Fruit fly (Drosophila melanogaster) whole organism, prepupa: ENCODE measurements around the gene CG7378.

ENCODE experiments used
- CG10631 ChIP-seq: fragments of 200-800 bp; sonication (Bioruptor generic); optimal IDR thresholded peaks from 2 replicates; lab custom pipeline; 2016; ENCODE audit warnings: missing biosample characterization, missing genetic modification characterization
- CG10669 ChIP-seq: fragments of 200-800 bp; sonication (Bioruptor generic); optimal IDR thresholded peaks from 3 replicates; lab custom pipeline; 2018; ENCODE audit warnings: missing biosample characterization, mild to moderate bottlenecking, missing genetic modification characterization, moderate library complexity
- CG11294 ChIP-seq: fragments of 200-800 bp; sonication (Bioruptor generic); IDR thresholded peaks from 2 replicates; pipeline ENCODE4 v1.3.6; 2022; ENCODE audit warnings: missing biosample characterization, missing genetic modification characterization
- CG11762 ChIP-seq: fragments of 200-800 bp; sonication (Bioruptor generic); optimal IDR thresholded peaks from 3 replicates; lab custom pipeline; 2016; ENCODE audit warnings: missing biosample characterization, missing genetic modification characterization; ENCODE audit not compliant: insufficient read depth
- CG11902 ChIP-seq: fragments of 200-800 bp; sonication (Bioruptor generic); optimal IDR thresholded peaks from 3 replicates; lab custom pipeline; 2016; ENCODE audit warnings: missing biosample characterization, missing genetic modification characterization
- CG15336 ChIP-seq: fragments of 200-800 bp; sonication (Bioruptor generic); IDR thresholded peaks from 2 replicates; pipeline ENCODE4 v1.3.6; 2022; ENCODE audit warnings: missing biosample characterization, missing genetic modification characterization
- CG1621 ChIP-seq: fragments of 200-800 bp; sonication (Bioruptor generic); optimal IDR thresholded peaks from 3 replicates; lab custom pipeline; 2018; ENCODE audit warnings: missing biosample characterization, mild to moderate bottlenecking, missing genetic modification characterization
- CG16779 ChIP-seq: fragments of 200-800 bp; sonication (Bioruptor generic); optimal IDR thresholded peaks from 3 replicates; lab custom pipeline; 2017; ENCODE audit warnings: missing biosample characterization, mild to moderate bottlenecking, missing genetic modification characterization
- CG31627 ChIP-seq: fragments of 200-800 bp; sonication (Bioruptor generic); optimal IDR thresholded peaks from 3 replicates; lab custom pipeline; 2016; ENCODE audit warnings: missing biosample characterization, missing genetic modification characterization
- CG32006 ChIP-seq: fragments of 200-800 bp; sonication (Bioruptor generic); optimal IDR thresholded peaks from 3 replicates; lab custom pipeline; 2017; ENCODE audit warnings: missing biosample characterization, mild to moderate bottlenecking, missing genetic modification characterization
- CG34406 ChIP-seq: fragments of 200-800 bp; sonication (Bioruptor generic); optimal IDR thresholded peaks from 3 replicates; lab custom pipeline; 2016; ENCODE audit warnings: missing biosample characterization, missing genetic modification characterization
- CG3919 ChIP-seq: fragments of 200-800 bp; sonication (Bioruptor generic); optimal IDR thresholded peaks from 3 replicates; lab custom pipeline; 2016; ENCODE audit warnings: missing biosample characterization, missing genetic modification characterization
- CG6276 ChIP-seq: fragments of 200-800 bp; sonication (Bioruptor generic); optimal IDR thresholded peaks from 2 replicates; lab custom pipeline; 2017; ENCODE audit warnings: missing biosample characterization, mild to moderate bottlenecking, missing genetic modification characterization
- CG6854 ChIP-seq: fragments of 200-800 bp; sonication (Bioruptor generic); optimal IDR thresholded peaks from 2 replicates; lab custom pipeline; 2017; ENCODE audit warnings: missing biosample characterization, mild to moderate bottlenecking, missing genetic modification characterization
- CG7368 ChIP-seq: fragments of 200-800 bp; sonication (Bioruptor generic); optimal IDR thresholded peaks from 3 replicates; lab custom pipeline; 2016; ENCODE audit warnings: missing biosample characterization, missing genetic modification characterization
- CG8319 ChIP-seq: fragments of 200-800 bp; sonication (Bioruptor generic); optimal IDR thresholded peaks from 3 replicates; lab custom pipeline; 2016; ENCODE audit warnings: missing biosample characterization, missing genetic modification characterization
- CG8632 ChIP-seq: fragments of 200-800 bp; sonication (Bioruptor generic); optimal IDR thresholded peaks from 3 replicates; lab custom pipeline; 2016; ENCODE audit warnings: missing biosample characterization, missing genetic modification characterization
- Eip78C ChIP-seq: fragments of 200-800 bp; sonication (Bioruptor generic); peaks from one replicate; lab custom pipeline; 2016; ENCODE audit warnings: missing biosample characterization, missing genetic modification characterization
- Eip93F ChIP-seq: fragments of 200-800 bp; sonication (Bioruptor generic); optimal IDR thresholded peaks from 2 replicates; lab custom pipeline; 2016; ENCODE audit warnings: missing biosample characterization, mild to moderate bottlenecking, missing genetic modification characterization
- Ets21C ChIP-seq: fragments of 200-800 bp; sonication (Bioruptor generic); optimal IDR thresholded peaks from 3 replicates; lab custom pipeline; 2016; ENCODE audit warnings: missing biosample characterization, missing genetic modification characterization
- Ets96B ChIP-seq: fragments of 200-800 bp; optimal IDR thresholded peaks from 2 replicates; lab custom pipeline; 2019; ENCODE audit warnings: missing biosample characterization, mild to moderate bottlenecking, missing genetic modification characterization, moderate library complexity
- Gug ChIP-seq: fragments of 200-800 bp; sonication (Bioruptor generic); IDR thresholded peaks from 2 replicates; pipeline ENCODE4 v1.3.6; 2022; ENCODE audit warnings: missing biosample characterization, missing genetic modification characterization
- Hr38 ChIP-seq: sonication (Bioruptor generic); optimal IDR thresholded peaks from 2 replicates; lab custom pipeline; 2016; ENCODE audit warnings: missing biosample characterization, missing genetic modification characterization
- Hr39 ChIP-seq: fragments of 200-800 bp; sonication (Bioruptor generic); optimal IDR thresholded peaks from 2 replicates; lab custom pipeline; 2016; ENCODE audit warnings: missing biosample characterization, missing genetic modification characterization
- Hr4 ChIP-seq: fragments of 200-800 bp; sonication (Bioruptor generic); optimal IDR thresholded peaks from 3 replicates; lab custom pipeline; 2016; ENCODE audit warnings: missing biosample characterization, missing genetic modification characterization
- Met ChIP-seq: fragments of 200-800 bp; sonication (Bioruptor generic); optimal IDR thresholded peaks from 3 replicates; lab custom pipeline; 2016; ENCODE audit warnings: missing biosample characterization, missing genetic modification characterization
- OdsH ChIP-seq: fragments of 200-800 bp; sonication (Bioruptor generic); optimal IDR thresholded peaks from 3 replicates; lab custom pipeline; 2016; ENCODE audit warnings: missing biosample characterization, missing genetic modification characterization
- Smox ChIP-seq: fragments of 200-800 bp; sonication (Bioruptor generic); optimal IDR thresholded peaks from 3 replicates; lab custom pipeline; 2016; ENCODE audit warnings: missing biosample characterization, missing genetic modification characterization
- Sox102F ChIP-seq: fragments of 200-800 bp; sonication (Bioruptor generic); optimal IDR thresholded peaks from 2 replicates; lab custom pipeline; 2016; ENCODE audit warnings: missing biosample characterization, mild to moderate bottlenecking, missing genetic modification characterization
- Sox14 ChIP-seq: fragments of 200-800 bp; sonication (Bioruptor generic); optimal IDR thresholded peaks from 3 replicates; lab custom pipeline; 2016; ENCODE audit warnings: missing biosample characterization, missing genetic modification characterization
- achi ChIP-seq: fragments of 200-800 bp; sonication (Bioruptor generic); optimal IDR thresholded peaks from 3 replicates; lab custom pipeline; 2016; ENCODE audit warnings: missing biosample characterization, missing genetic modification characterization
- acj6 ChIP-seq: fragments of 200-800 bp; sonication (Bioruptor generic); optimal IDR thresholded peaks from 3 replicates; lab custom pipeline; 2016; ENCODE audit warnings: missing biosample characterization, missing genetic modification characterization
- cyc ChIP-seq: fragments of 200-800 bp; sonication (Bioruptor generic); optimal IDR thresholded peaks from 3 replicates; lab custom pipeline; 2016; ENCODE audit warnings: missing biosample characterization, missing genetic modification characterization
- dac ChIP-seq: fragments of 200-800 bp; sonication (Bioruptor generic); optimal IDR thresholded peaks from 2 replicates; lab custom pipeline; 2017; ENCODE audit warnings: missing biosample characterization, mild to moderate bottlenecking, missing genetic modification characterization
- dsx ChIP-seq: fragments of 200-800 bp; optimal IDR thresholded peaks from 3 replicates; lab custom pipeline; 2019; ENCODE audit warnings: missing biosample characterization, mild to moderate bottlenecking, missing genetic modification characterization, moderate library complexity; ENCODE audit not compliant: poor library complexity, severe bottlenecking
- eg ChIP-seq: fragments of 200-800 bp; sonication (Bioruptor generic); IDR thresholded peaks from 3 replicates; pipeline ENCODE4 v1.3.6; 2022; ENCODE audit warnings: missing biosample characterization, missing genetic modification characterization
- esn ChIP-seq: fragments of 200-800 bp; sonication (Bioruptor generic); optimal IDR thresholded peaks from 2 replicates; lab custom pipeline; 2016; ENCODE audit warnings: missing biosample characterization, mild to moderate bottlenecking, missing genetic modification characterization, moderate library complexity
- fd59A ChIP-seq: fragments of 200-800 bp; sonication (Bioruptor generic); optimal IDR thresholded peaks from 2 replicates; lab custom pipeline; 2017; ENCODE audit warnings: missing biosample characterization, mild to moderate bottlenecking, missing genetic modification characterization, missing genetic modification reagents
- fd85E ChIP-seq: fragments of 200-800 bp; sonication (Bioruptor generic); optimal IDR thresholded peaks from 3 replicates; lab custom pipeline; 2016; ENCODE audit warnings: missing biosample characterization, missing genetic modification characterization
- fkh ChIP-seq: fragments of 200-800 bp; sonication (Bioruptor generic); optimal IDR thresholded peaks from 3 replicates; lab custom pipeline; 2017; ENCODE audit warnings: missing biosample characterization, mild to moderate bottlenecking, missing genetic modification characterization, moderate library complexity
- lz ChIP-seq: fragments of 200-800 bp; sonication (Bioruptor generic); optimal IDR thresholded peaks from 3 replicates; lab custom pipeline; 2016; ENCODE audit warnings: missing biosample characterization, missing genetic modification characterization
- net ChIP-seq: fragments of 200-800 bp; sonication (Bioruptor generic); optimal IDR thresholded peaks from 3 replicates; lab custom pipeline; 2016; ENCODE audit warnings: missing biosample characterization, missing genetic modification characterization
- pdm3 ChIP-seq: fragments of 200-800 bp; sonication (Bioruptor generic); optimal IDR thresholded peaks from 3 replicates; lab custom pipeline; 2016; ENCODE audit warnings: missing biosample characterization, missing genetic modification characterization
- spab ChIP-seq: fragments of 200-800 bp; sonication (Bioruptor generic); optimal IDR thresholded peaks from 2 replicates; lab custom pipeline; 2017; ENCODE audit warnings: missing biosample characterization, mild to moderate bottlenecking, missing genetic modification characterization, missing genetic modification reagents
- topi ChIP-seq: fragments of 200-800 bp; sonication (Bioruptor generic); optimal IDR thresholded peaks from 3 replicates; lab custom pipeline; 2016; ENCODE audit warnings: missing biosample characterization, missing genetic modification characterization
- vri ChIP-seq: fragments of 200-800 bp; sonication (Bioruptor generic); optimal IDR thresholded peaks from 3 replicates; lab custom pipeline; 2016; ENCODE audit warnings: missing biosample characterization, mild to moderate bottlenecking, missing genetic modification characterization

The CG7378 gene

dm6 chrX:18917585-18917984 is 17.4 kb downstream of the CG7378 start:
- TF ChIP-seq fd59A (GFP tag; lab: Kevin White, UChicago) = no peak
- peak; percentile 19 for TF ChIP-seq Sox14 (GFP tag; lab: Kevin White, UChicago)
- TF ChIP-seq CG1621 (tag; lab: Kevin White, UChicago) = no peak
- TF ChIP-seq Met = peak; percentile 40
- TF ChIP-seq OdsH (GFP tag; lab: Kevin White, UChicago) = no peak
- peak; percentile 16 for TF ChIP-seq achi (GFP tag; lab: Kevin White, UChicago)
- TF ChIP-seq Smox (GFP tag; lab: Kevin White, UChicago) = peak; percentile 46
- TF ChIP-seq CG3919 = no peak
- no peak for TF ChIP-seq Hr4 (GFP tag; lab: Kevin White, UChicago)
- TF ChIP-seq Hr39 (GFP tag; lab: Kevin White, UChicago) = peak; percentile 9
- TF ChIP-seq Ets96B (tag; lab: Kevin White, UChicago) = no peak
- TF ChIP-seq esn (GFP tag; lab: Kevin White, UChicago) = peak; percentile 54
- TF ChIP-seq Sox102F (GFP tag; lab: Kevin White, UChicago) = peak; percentile 41
- peak; percentile 7 for TF ChIP-seq CG31627 (GFP tag; lab: Kevin White, UChicago)
- no peak for TF ChIP-seq CG8319 (GFP tag; lab: Kevin White, UChicago)
- no peak for TF ChIP-seq dac (GFP tag; lab: Kevin White, UChicago)
- no peak for TF ChIP-seq eg (GFP tag; lab: Robert Waterston, UW)
- peak; percentile 17 for TF ChIP-seq pdm3 (GFP tag; lab: Kevin White, UChicago)
- TF ChIP-seq topi (GFP tag; lab: Kevin White, UChicago) = peak; percentile 37
- TF ChIP-seq lz (GFP tag; lab: Kevin White, UChicago) = peak; percentile 33
- TF ChIP-seq vri (GFP tag; lab: Kevin White, UChicago) = peak; percentile 1
- no peak for TF ChIP-seq net (GFP tag; lab: Kevin White, UChicago)
- TF ChIP-seq CG6276 (GFP tag; lab: Kevin White, UChicago) = no peak
- peak; percentile 79 for TF ChIP-seq Eip78C (GFP tag; lab: Kevin White, UChicago)
- no peak for TF ChIP-seq CG10669 (GFP tag; lab: Kevin White, UChicago)
- peak; percentile 21 for TF ChIP-seq CG32006 (GFP tag; lab: Kevin White, UChicago)

- TF ChIP-seq CG8632 (GFP tag; lab: Kevin White, UChicago) (no peak), net (GFP tag; lab: Kevin White, UChicago) (peak; percentile 33), Hr38 (GFP tag; lab: Kevin White, UChicago) (no peak), Hr4 (GFP tag; lab: Kevin White, UChicago) (peak; percentile 38), CG31627 (GFP tag; lab: Kevin White, UChicago) (peak; percentile 23), eg (GFP tag; lab: Robert Waterston, UW) (no peak), Eip93F (GFP tag; lab: Kevin White, UChicago) (no peak), fd85E (no peak), achi (GFP tag; lab: Kevin White, UChicago) (peak; percentile 40), Ets21C (no peak), vri (GFP tag; lab: Kevin White, UChicago) (no peak), CG10631 (GFP tag; lab: Kevin White, UChicago) (peak; percentile 26), CG16779 (tag; lab: Kevin White, UChicago) (no peak), fkh (GFP tag; lab: Kevin White, UChicago) (no peak), Ets96B (tag; lab: Kevin White, UChicago) (peak; percentile 12), Gug (no peak), spab (GFP tag; lab: Kevin White, UChicago) (peak; percentile 14), CG11902 (no peak), CG6276 (GFP tag; lab: Kevin White, UChicago) (no peak), topi (GFP tag; lab: Kevin White, UChicago) (peak; percentile 15), CG34406 (GFP tag; lab: Kevin White, UChicago) (no peak), Sox14 (GFP tag; lab: Kevin White, UChicago) (no peak), dsx (GFP tag; lab: Kevin White, UChicago) (peak; percentile 48), esn (GFP tag; lab: Kevin White, UChicago) (peak; percentile 28), acj6 (peak; percentile 21), cyc (peak; percentile 5), CG7368 (no peak), Smox (GFP tag; lab: Kevin White, UChicago) (no peak), lz (GFP tag; lab: Kevin White, UChicago) (peak; percentile 15), CG1621 (tag; lab: Kevin White, UChicago) (no peak), CG6854 (GFP tag; lab: Kevin White, UChicago) (no peak), Eip78C (GFP tag; lab: Kevin White, UChicago) (peak; percentile 82), CG32006 (GFP tag; lab: Kevin White, UChicago) (peak; percentile 64), CG11294 (GFP tag; lab: Robert Waterston, UW) (no peak), CG8319 (GFP tag; lab: Kevin White, UChicago) (no peak), Hr39 (GFP tag; lab: Kevin White, UChicago) (peak; percentile 23), CG15336 (GFP tag; lab: Robert Waterston, UW) (no peak), CG11762 (no peak)
Observed at dm6 chrX:18919422-18920029, 19.3 kb downstream of the CG7378 start.
